Worm (Caenorhabditis elegans) whole organism, L4 larva: ENCODE measurements around the gene srbc-42.
A peak's percentile ranks its signal among the peaks of the same experiment; 100 is the strongest.

ENCODE experiments used
- F10B5.3 ChIP-seq: sonication (generic microtip); optimal IDR thresholded peaks from 2 replicates; lab custom pipeline; 2016; ENCODE audit warnings: mild to moderate bottlenecking, missing genetic modification characterization, missing compliant biosample characterization
- F44E2.7 ChIP-seq: fragments of 200-800 bp; sonication (Bioruptor generic); IDR thresholded peaks from 2 replicates; pipeline ENCODE4 v2.1.2; 2022; ENCODE audit warnings: missing genetic modification characterization, missing compliant biosample characterization
- R02D3.7 ChIP-seq: fragments of 150-350 bp; sonication (generic microtip); optimal IDR thresholded peaks from 3 replicates; lab custom pipeline; 2014; ENCODE audit warnings: missing biosample characterization, missing genetic modification characterization
- ZK337.2 ChIP-seq: fragments of 200-800 bp; sonication (Bioruptor generic); IDR thresholded peaks from 2 replicates; pipeline ENCODE4 v1.3.6; 2022; ENCODE audit warnings: missing genetic modification reagents, missing genetic modification characterization, missing compliant biosample characterization
- aha-1 ChIP-seq: fragments of 150-350 bp; peaks from one replicate; lab custom pipeline; 2014; ENCODE audit warnings: missing biosample characterization, missing genetic modification characterization
- ama-1 ChIP-seq: fragments of 150-350 bp; optimal IDR thresholded peaks from 2 replicates; lab custom pipeline; 2014; ENCODE audit warnings: inconsistent platforms, mixed read lengths
- ceh-32 ChIP-seq: sonication (generic microtip); optimal IDR thresholded peaks from 2 replicates; lab custom pipeline; 2016; ENCODE audit warnings: mild to moderate bottlenecking, missing genetic modification characterization, missing compliant biosample characterization; ENCODE audit not compliant: poor library complexity
- ceh-44 ChIP-seq: fragments of 200-800 bp; sonication (Bioruptor generic); IDR thresholded peaks from 2 replicates; pipeline ENCODE4 v1.3.6; 2022; ENCODE audit warnings: missing genetic modification reagents, missing genetic modification characterization, missing compliant biosample characterization
- ceh-62 ChIP-seq: sonication (generic microtip); optimal IDR thresholded peaks from 2 replicates; lab custom pipeline; 2017; ENCODE audit warnings: missing biosample characterization, missing genetic modification characterization
- ces-1 ChIP-seq: fragments of 150-350 bp; sonication (generic microtip); optimal IDR thresholded peaks from 4 replicates; lab custom pipeline; 2014; ENCODE audit warnings: missing biosample characterization, missing genetic modification reagents, missing genetic modification characterization
- cey-2 ChIP-seq: sonication (generic microtip); optimal IDR thresholded peaks from 3 replicates; lab custom pipeline; 2017; ENCODE audit warnings: missing genetic modification characterization, mild to moderate bottlenecking, missing compliant biosample characterization, antibody characterized with exemption, borderline replicate concordance; ENCODE audit not compliant: insufficient read depth
- daf-12 ChIP-seq: fragments of 150-350 bp; optimal IDR thresholded peaks from 2 replicates; lab custom pipeline; 2014; ENCODE audit warnings: missing biosample characterization, missing genetic modification reagents, missing genetic modification characterization
- daf-16 ChIP-seq, 3 experiments: sonication (generic microtip); optimal IDR thresholded peaks; 2 replicates each; lab custom pipeline; 2016 to 2017; ENCODE audit warnings: missing genetic modification characterization in 3 of 3, missing genetic modification reagents in 3 of 3, mild to moderate bottlenecking in 2 of 3, missing compliant biosample characterization in 2 of 3, missing biosample characterization in 1 of 3, moderate library complexity in 1 of 3
- daf-19 ChIP-seq: fragments of 200-800 bp; sonication (Bioruptor generic); conservative IDR thresholded peaks from 2 replicates; pipeline ENCODE4 v1.3.6; 2022; ENCODE audit warnings: missing genetic modification characterization, missing compliant biosample characterization
- dmd-6 ChIP-seq: fragments of 200-800 bp; sonication (Bioruptor generic); IDR thresholded peaks from 2 replicates; pipeline ENCODE4 v1.3.6; 2022; ENCODE audit warnings: missing genetic modification reagents, missing genetic modification characterization, missing compliant biosample characterization
- dmd-8 ChIP-seq: fragments of 200-800 bp; sonication (Bioruptor generic); IDR thresholded peaks from 2 replicates; pipeline ENCODE4 v1.3.6; 2022; ENCODE audit warnings: missing genetic modification characterization, missing compliant biosample characterization
- duxl-1 ChIP-seq: sonication (generic microtip); optimal IDR thresholded peaks from 2 replicates; lab custom pipeline; 2016; ENCODE audit warnings: mild to moderate bottlenecking, missing genetic modification characterization, moderate library complexity, missing compliant biosample characterization; ENCODE audit not compliant: poor library complexity
- dve-1 ChIP-seq: sonication (generic microtip); optimal IDR thresholded peaks from 2 replicates; lab custom pipeline; 2017; ENCODE audit warnings: antibody characterized with exemption, mild to moderate bottlenecking, missing genetic modification characterization, missing compliant biosample characterization; ENCODE audit not compliant: insufficient read depth
- egl-27 ChIP-seq: sonication (generic microtip); optimal IDR thresholded peaks from 3 replicates; lab custom pipeline; 2017; ENCODE audit warnings: missing biosample characterization, missing genetic modification reagents, missing genetic modification characterization
- fos-1 ChIP-seq: fragments of 150-350 bp; optimal IDR thresholded peaks from 2 replicates; lab custom pipeline; 2014; ENCODE audit warnings: missing biosample characterization, missing genetic modification characterization
- hif-1 ChIP-seq, 2 experiments: sonication (generic microtip); optimal IDR thresholded peaks; 2 replicates each; lab custom pipeline; 2016 to 2017; ENCODE audit warnings: missing compliant biosample characterization in 2 of 2, missing genetic modification characterization in 2 of 2, missing genetic modification reagents in 2 of 2, missing genotype in 2 of 2, mild to moderate bottlenecking in 1 of 2
- hlh-11 ChIP-seq: fragments of 200-800 bp; sonication (Bioruptor generic); optimal IDR thresholded peaks from 2 replicates; lab custom pipeline; 2018; ENCODE audit warnings: mild to moderate bottlenecking, missing genetic modification characterization, missing compliant biosample characterization
- hlh-30 ChIP-seq: sonication (generic microtip); optimal IDR thresholded peaks from 2 replicates; lab custom pipeline; 2017; ENCODE audit warnings: antibody characterized with exemption, mild to moderate bottlenecking, missing genetic modification characterization, missing compliant biosample characterization; ENCODE audit not compliant: insufficient read depth
- jun-1 ChIP-seq: fragments of 150-350 bp; optimal IDR thresholded peaks from 2 replicates; lab custom pipeline; 2014; ENCODE audit warnings: missing biosample characterization, missing genetic modification reagents, missing genetic modification characterization
- lin-29 ChIP-seq: fragments of 200-800 bp; sonication (Bioruptor generic); IDR thresholded peaks from 2 replicates; pipeline ENCODE4 v1.3.6; 2022; ENCODE audit warnings: missing genetic modification reagents, missing genetic modification characterization, missing compliant biosample characterization
- lin-39 ChIP-seq: fragments of 150-350 bp; optimal IDR thresholded peaks from 2 replicates; lab custom pipeline; 2014; ENCODE audit warnings: missing biosample characterization, missing genetic modification reagents, missing genetic modification characterization
- lir-3 ChIP-seq: sonication (generic microtip); optimal IDR thresholded peaks from 2 replicates; lab custom pipeline; 2016; ENCODE audit warnings: mild to moderate bottlenecking, missing genetic modification characterization, missing compliant biosample characterization
- lsy-2 ChIP-seq, 2 experiments: fragments of 150-350 bp in 1 of 2; sonication (generic microtip) in 1 of 2; optimal IDR thresholded peaks; 2 replicates each; lab custom pipeline; 2014 to 2017; ENCODE audit warnings: missing biosample characterization in 2 of 2, missing genetic modification characterization in 2 of 2
- mdl-1 ChIP-seq, 2 experiments: fragments of 150-350 bp in 1 of 2; sonication (generic microtip) in 1 of 2; optimal IDR thresholded peaks; 2 replicates each; lab custom pipeline; 2014 to 2017; ENCODE audit warnings: missing biosample characterization in 2 of 2, missing genetic modification characterization in 2 of 2
- mdt-29 ChIP-seq: fragments of 200-800 bp; sonication (Bioruptor generic); IDR thresholded peaks from 2 replicates; pipeline ENCODE4 v1.3.6; 2022; ENCODE audit warnings: missing genetic modification reagents, missing genetic modification characterization, missing compliant biosample characterization
- mep-1 ChIP-seq: fragments of 150-350 bp; sonication (generic microtip); optimal IDR thresholded peaks from 3 replicates; lab custom pipeline; 2014; ENCODE audit warnings: missing biosample characterization, missing genetic modification characterization
- mes-2 ChIP-seq: sonication (generic microtip); optimal IDR thresholded peaks from 2 replicates; lab custom pipeline; 2016; ENCODE audit warnings: missing genotype, mild to moderate bottlenecking, missing genetic modification characterization, missing compliant biosample characterization; ENCODE audit not compliant: poor library complexity, severe bottlenecking
- nhr-10 ChIP-seq: fragments of 150-350 bp; optimal IDR thresholded peaks from 2 replicates; lab custom pipeline; 2014; ENCODE audit warnings: missing biosample characterization, missing genetic modification characterization
- nhr-102 ChIP-seq: sonication (generic microtip); optimal IDR thresholded peaks from 2 replicates; lab custom pipeline; 2016; ENCODE audit warnings: mild to moderate bottlenecking, missing genetic modification characterization, moderate library complexity, missing compliant biosample characterization
- nhr-237 ChIP-seq: sonication (generic microtip); optimal IDR thresholded peaks from 2 replicates; lab custom pipeline; 2017; ENCODE audit warnings: missing biosample characterization, missing genetic modification characterization
- nhr-28 ChIP-seq: fragments of 150-350 bp; optimal IDR thresholded peaks from 2 replicates; lab custom pipeline; 2014; ENCODE audit warnings: missing biosample characterization, missing genetic modification characterization
- nhr-48 ChIP-seq: sonication (generic microtip); optimal IDR thresholded peaks from 2 replicates; lab custom pipeline; 2016; ENCODE audit warnings: mild to moderate bottlenecking, missing genetic modification characterization, missing compliant biosample characterization
- nhr-6 ChIP-seq: fragments of 150-350 bp; optimal IDR thresholded peaks from 2 replicates; lab custom pipeline; 2014; ENCODE audit warnings: missing biosample characterization, missing genetic modification characterization
- nhr-76 ChIP-seq: fragments of 150-350 bp; optimal IDR thresholded peaks from 2 replicates; lab custom pipeline; 2014; ENCODE audit warnings: missing biosample characterization, missing genetic modification characterization
- nhr-77 ChIP-seq: fragments of 150-350 bp; optimal IDR thresholded peaks from 2 replicates; lab custom pipeline; 2014; ENCODE audit warnings: missing biosample characterization, missing genetic modification characterization
- pha-4 ChIP-seq, 2 experiments: fragments of 150-350 bp in 1 of 2; fragments of 200-800 bp in 1 of 2; sonication (Bioruptor generic) in 1 of 2; IDR thresholded peaks in 1 of 2; optimal IDR thresholded peaks in 1 of 2; 2 replicates each; pipeline versions ENCODE4 v1.3.6 to Lab custom; 2014 to 2022; ENCODE audit warnings: missing genetic modification characterization in 2 of 2, missing genetic modification reagents in 2 of 2, missing biosample characterization in 1 of 2, missing compliant biosample characterization in 1 of 2
- pqm-1 ChIP-seq: sonication (generic microtip); optimal IDR thresholded peaks from 2 replicates; lab custom pipeline; 2017; ENCODE audit warnings: missing biosample characterization, missing genetic modification characterization
- skn-1 ChIP-seq: fragments of 150-350 bp; optimal IDR thresholded peaks from 2 replicates; lab custom pipeline; 2014; ENCODE audit warnings: missing biosample characterization, missing genetic modification characterization
- tra-1 ChIP-seq: fragments of 200-800 bp; sonication (Bioruptor generic); IDR thresholded peaks from 2 replicates; pipeline ENCODE4 v1.3.6; 2022; ENCODE audit warnings: missing genetic modification reagents, missing genetic modification characterization, missing compliant biosample characterization
- vab-7 ChIP-seq: fragments of 200-800 bp; sonication (Bioruptor generic); IDR thresholded peaks from 2 replicates; pipeline ENCODE4 v1.3.6; 2022; ENCODE audit warnings: missing genetic modification reagents, missing genetic modification characterization, missing compliant biosample characterization
- zip-11 ChIP-seq: fragments of 200-800 bp; sonication (Bioruptor generic); IDR thresholded peaks from 2 replicates; pipeline ENCODE4 v1.3.6; 2022; ENCODE audit warnings: missing genetic modification characterization, missing compliant biosample characterization
- ztf-11 ChIP-seq: fragments of 150-350 bp; optimal IDR thresholded peaks from 2 replicates; lab custom pipeline; 2014; ENCODE audit warnings: missing biosample characterization, missing genetic modification characterization

The srbc-42 gene

ce11 chrV:2225130-2225529, 34.1 kb upstream of the srbc-42 start, which contains the start of gene nhr-103:
nhr-103 (plus strand) TSS chrV:2225430.
- TF ChIP-seq aha-1 (no peak), nhr-48 (tag; lab: Kevin White, UChicago) (no peak), dmd-8 (GFP tag; lab: Robert Waterston, UW) (no peak), F10B5.3 (tag; lab: Kevin White, UChicago) (no peak), ceh-44 (GFP tag; lab: Robert Waterston, UW) (no peak), hif-1 (tag; optimal IDR thresholded peaks at IDR 0.05; lab: Kevin White, UChicago) (no peak), jun-1 (no peak), mdt-29 (GFP tag; lab: Robert Waterston, UW) (no peak), skn-1 (tag; lab: Kevin White, UChicago) (no peak), nhr-77 (tag; lab: Kevin White, UChicago) (no peak), nhr-237 (tag; lab: Kevin White, UChicago) (no peak), F44E2.7 (GFP tag; lab: Robert Waterston, UW) (no peak), lsy-2 (tag; optimal IDR thresholded peaks at IDR 0.05; lab: Kevin White, UChicago) (no peak), hlh-30 (no peak)

- TF ChIP-seq cey-2 (no peak), egl-27 (tag; lab: Kevin White, UChicago) (no peak), nhr-76 (no peak), F44E2.7 (GFP tag; lab: Robert Waterston, UW) (no peak), ztf-11 (no peak), lin-39 (no peak), ceh-62 (no peak)
Measured at ce11 chrV:2221764-2222163, 30.7 kb upstream of the srbc-42 start, which contains the start of gene nhr-128. nhr-128 (plus strand) TSS chrV:2222064.

ce11 chrV:2218803-2219202, 27.8 kb upstream of the srbc-42 start, which contains the start of gene nhr-56:
nhr-56 (plus strand) TSS chrV:2219004.
- TF ChIP-seq nhr-6 (tag; lab: Kevin White, UChicago) (peak; percentile 20), daf-16 (GFP tag; optimal IDR thresholded peaks at IDR 0.05; lab: Kevin White, UChicago) (no peak), daf-16 (tag; optimal IDR thresholded peaks at IDR 0.05; lab: Kevin White, UChicago) (peak; percentile 84), tra-1 (GFP tag; lab: Robert Waterston, UW) (no peak), mep-1 (tag; lab: Kevin White, UChicago) (peak; percentile 54), nhr-10 (tag; lab: Kevin White, UChicago) (no peak), ces-1 (no peak), lsy-2 (tag; optimal IDR thresholded peaks at IDR 0.05; lab: Kevin White, UChicago) (peak in 1 of 2 experiments; percentile 58), dmd-6 (GFP tag; lab: Robert Waterston, UW) (peak; percentile 74), duxl-1 (tag; lab: Kevin White, UChicago) (peak; percentile 38), pqm-1 (peak; percentile 55), fos-1 (tag; lab: Kevin White, UChicago) (no peak), lir-3 (tag; lab: Kevin White, UChicago) (no peak), ceh-32 (tag; lab: Kevin White, UChicago) (no peak), lin-39 (no peak), ZK337.2 (no peak), hlh-30 (peak; percentile 86), nhr-237 (tag; lab: Kevin White, UChicago) (no peak), zip-11 (GFP tag; lab: Robert Waterston, UW) (no peak), lin-29 (GFP tag; lab: Robert Waterston, UW) (no peak), daf-19 (GFP tag; lab: Robert Waterston, UW) (no peak), mes-2 (peak; percentile 60), daf-12 (tag; lab: Kevin White, UChicago) (no peak), nhr-28 (tag; lab: Kevin White, UChicago) (peak; percentile 81), mdl-1 (tag; optimal IDR thresholded peaks at IDR 0.05; lab: Kevin White, UChicago) (peak in 1 of 2 experiments; percentile 49), vab-7 (GFP tag; lab: Robert Waterston, UW) (no peak), dve-1 (tag; lab: Kevin White, UChicago) (peak; percentile 67), nhr-77 (tag; lab: Kevin White, UChicago) (peak; percentile 71), hif-1 (tag; optimal IDR thresholded peaks at IDR 0.05; lab: Kevin White, UChicago) (no peak), nhr-102 (tag; lab: Kevin White, UChicago) (peak; percentile 21), R02D3.7 (no peak), ama-1 (no peak), hlh-11 (peak; percentile 81), pha-4 (GFP tag; IDR thresholded peaks at IDR 0.05; lab: Robert Waterston, UW) (0 out of 2 replicates have a peak, but pooled peaks have one; percentile 16), pha-4 (tag; optimal IDR thresholded peaks at IDR 0.05; lab: Kevin White, UChicago) (peak; percentile 75)
